Fruit fly (Drosophila melanogaster) whole organism, embryonic: Measurements from ENCODE around the gene CG6800.
A peak's percentile ranks its signal among the peaks of the same experiment; 100 is the strongest.

ENCODE experiments used
- Asciz ChIP-seq: fragments of 200-800 bp; sonication (Bioruptor generic); optimal IDR thresholded peaks from 2 replicates; lab custom pipeline; 2017; ENCODE audit warnings: missing biosample characterization, mild to moderate bottlenecking, missing genetic modification characterization, missing genetic modification reagents
- Atf3 ChIP-seq: fragments of 200-800 bp; sonication (Bioruptor generic); optimal IDR thresholded peaks from 3 replicates; lab custom pipeline; 2016; ENCODE audit warnings: missing biosample characterization, missing genetic modification characterization
- Awh ChIP-seq: fragments of 200-800 bp; sonication (Bioruptor generic); IDR thresholded peaks from 2 replicates; pipeline ENCODE4, ENCODE4 v1.3.6; 2022; ENCODE audit warnings: missing biosample characterization, missing genetic modification characterization
- CG10979 ChIP-seq: fragments of 200-800 bp; sonication (Bioruptor generic); optimal IDR thresholded peaks from 2 replicates; lab custom pipeline; 2018; ENCODE audit warnings: missing biosample characterization, mild to moderate bottlenecking, missing genetic modification characterization, moderate library complexity
- CG11398 ChIP-seq: fragments of 200-800 bp; sonication (Bioruptor generic); optimal IDR thresholded peaks from 2 replicates; lab custom pipeline; 2016; ENCODE audit warnings: missing biosample characterization, missing genetic modification characterization
- CG11723 ChIP-seq: fragments of 200-800 bp; sonication (Bioruptor generic); optimal IDR thresholded peaks from 2 replicates; lab custom pipeline; 2017; ENCODE audit warnings: missing biosample characterization, mild to moderate bottlenecking, missing genetic modification characterization
- CG12236 ChIP-seq: fragments of 200-800 bp; sonication (Bioruptor generic); optimal IDR thresholded peaks from 2 replicates; lab custom pipeline; 2016; ENCODE audit warnings: missing biosample characterization, missing genetic modification characterization
- CG14710 ChIP-seq: fragments of 200-800 bp; sonication (Bioruptor generic); optimal IDR thresholded peaks from 3 replicates; lab custom pipeline; 2019; ENCODE audit warnings: missing biosample characterization, mild to moderate bottlenecking, missing genetic modification characterization, moderate library complexity
- CG14965 ChIP-seq: fragments of 200-800 bp; sonication (Bioruptor generic); optimal IDR thresholded peaks from 2 replicates; lab custom pipeline; 2016; ENCODE audit warnings: missing biosample characterization, missing genetic modification characterization, borderline replicate concordance
- CG17328 ChIP-seq: fragments of 200-800 bp; sonication (Bioruptor generic); IDR thresholded peaks from 2 replicates; pipeline ENCODE4 v1.3.6; 2022; ENCODE audit warnings: missing biosample characterization, missing genetic modification characterization
- CG18011 ChIP-seq: fragments of 200-800 bp; sonication (Bioruptor generic); optimal IDR thresholded peaks from 2 replicates; lab custom pipeline; 2017; ENCODE audit warnings: missing biosample characterization, missing genetic modification characterization, mild to moderate bottlenecking, moderate library complexity, missing genotype
- CG18476 ChIP-seq: fragments of 200-800 bp; sonication (Bioruptor generic); optimal IDR thresholded peaks from 2 replicates; lab custom pipeline; 2016; ENCODE audit warnings: missing biosample characterization, mild to moderate bottlenecking, missing genetic modification characterization
- CG30020 ChIP-seq: fragments of 200-800 bp; optimal IDR thresholded peaks from 2 replicates; lab custom pipeline; 2019; ENCODE audit warnings: missing biosample characterization, mild to moderate bottlenecking, missing genetic modification characterization, moderate library complexity
- CG34422 ChIP-seq: fragments of 200-800 bp; sonication (Bioruptor generic); IDR thresholded peaks from 3 replicates; pipeline ENCODE4 v1.3.6; 2022; ENCODE audit warnings: missing biosample characterization, missing genetic modification characterization
- CG6175 ChIP-seq: fragments of 200-800 bp; sonication (Bioruptor generic); IDR thresholded peaks from 3 replicates; pipeline ENCODE4 v1.3.6; 2022; ENCODE audit warnings: missing biosample characterization, missing genetic modification characterization
- CG7839 ChIP-seq: fragments of 200-800 bp; sonication (Bioruptor generic); optimal IDR thresholded peaks from 3 replicates; lab custom pipeline; 2018; ENCODE audit warnings: missing biosample characterization, mild to moderate bottlenecking, missing genetic modification characterization, moderate library complexity
- CG8281 ChIP-seq: fragments of 200-800 bp; sonication (Bioruptor generic); optimal IDR thresholded peaks from 2 replicates; lab custom pipeline; 2018; ENCODE audit warnings: missing biosample characterization, mild to moderate bottlenecking, missing genetic modification characterization, moderate library complexity
- CG9876 ChIP-seq: fragments of 200-800 bp; sonication (Bioruptor generic); optimal IDR thresholded peaks from 2 replicates; lab custom pipeline; 2016; ENCODE audit warnings: missing biosample characterization, missing genetic modification characterization
- Chrac-16 ChIP-seq: fragments of 200-800 bp; sonication (Bioruptor generic); optimal IDR thresholded peaks from 3 replicates; lab custom pipeline; 2016; ENCODE audit warnings: missing biosample characterization, missing genetic modification characterization
- CoRest ChIP-seq: fragments of 200-800 bp; sonication (Bioruptor generic); optimal IDR thresholded peaks from 3 replicates; lab custom pipeline; 2018; ENCODE audit warnings: missing biosample characterization, mild to moderate bottlenecking, missing genetic modification characterization, moderate library complexity
- Dip2 ChIP-seq: fragments of 200-800 bp; sonication (Bioruptor generic); IDR thresholded peaks from 2 replicates; pipeline ENCODE4 v1.3.6; 2022; ENCODE audit warnings: missing biosample characterization, missing genetic modification characterization
- Dll ChIP-seq: fragments of 200-800 bp; sonication (Bioruptor generic); IDR thresholded peaks from 4 replicates; pipeline ENCODE4 v1.3.6; 2022; ENCODE audit warnings: missing biosample characterization, missing genetic modification characterization; ENCODE audit not compliant: partially characterized antibody
- Drgx ChIP-seq: fragments of 200-800 bp; sonication (Bioruptor generic); IDR thresholded peaks from 2 replicates; pipeline ENCODE4 v1.3.6; 2022; ENCODE audit warnings: missing biosample characterization, missing genetic modification characterization
- Fer2 ChIP-seq: fragments of 200-800 bp; sonication (Bioruptor generic); optimal IDR thresholded peaks from 2 replicates; lab custom pipeline; 2018; ENCODE audit warnings: missing biosample characterization, mild to moderate bottlenecking, missing genetic modification characterization, moderate library complexity
- HLH3B ChIP-seq: fragments of 200-800 bp; sonication (Bioruptor generic); IDR thresholded peaks from 2 replicates; pipeline ENCODE4 v1.3.6; 2022; ENCODE audit warnings: missing biosample characterization, missing genetic modification characterization
- Hand ChIP-seq: fragments of 200-800 bp; sonication (Bioruptor generic); optimal IDR thresholded peaks from 2 replicates; lab custom pipeline; 2017; ENCODE audit warnings: mild to moderate bottlenecking, missing biosample characterization, missing genetic modification reagents, missing genetic modification characterization
- Ptx1 ChIP-seq: fragments of 200-800 bp; sonication (Bioruptor generic); IDR thresholded peaks from 2 replicates; pipeline ENCODE4 v1.3.6; 2022; ENCODE audit warnings: missing biosample characterization, missing genetic modification characterization
- Six4 ChIP-seq: fragments of 200-800 bp; sonication (Bioruptor generic); optimal IDR thresholded peaks from 2 replicates; lab custom pipeline; 2016; ENCODE audit warnings: missing biosample characterization, missing genetic modification characterization
- YL-1 ChIP-seq: fragments of 200-800 bp; sonication (Bioruptor generic); optimal IDR thresholded peaks from 3 replicates; lab custom pipeline; 2017; ENCODE audit warnings: missing biosample characterization, mild to moderate bottlenecking, missing genetic modification characterization
- crp ChIP-seq, 2 experiments: fragments of 200-800 bp; sonication (Bioruptor generic); optimal IDR thresholded peaks; 2 replicates in 1 of 2; 3 replicates in 1 of 2; lab custom pipeline; 2017; ENCODE audit warnings: missing biosample characterization in 2 of 2, missing genetic modification characterization in 2 of 2, mild to moderate bottlenecking in 1 of 2, moderate library complexity in 1 of 2
- danr ChIP-seq: fragments of 200-800 bp; sonication (Bioruptor generic); IDR thresholded peaks from 2 replicates; pipeline ENCODE4 v1.3.6; 2022; ENCODE audit warnings: missing biosample characterization, missing genetic modification characterization
- dmrt99B ChIP-seq: fragments of 200-800 bp; sonication (Bioruptor generic); optimal IDR thresholded peaks from 2 replicates; lab custom pipeline; 2018; ENCODE audit warnings: missing biosample characterization, mild to moderate bottlenecking, missing genetic modification characterization, moderate library complexity
- ewg ChIP-seq: fragments of 200-800 bp; sonication (Bioruptor generic); optimal IDR thresholded peaks from 3 replicates; lab custom pipeline; 2017; ENCODE audit warnings: mild to moderate bottlenecking, missing biosample characterization, missing genetic modification reagents, missing genetic modification characterization
- gem ChIP-seq: fragments of 200-800 bp; sonication (Bioruptor generic); optimal IDR thresholded peaks from 2 replicates; lab custom pipeline; 2019; ENCODE audit warnings: missing biosample characterization, mild to moderate bottlenecking, missing genetic modification characterization, moderate library complexity
- kah ChIP-seq: fragments of 200-800 bp; sonication (Bioruptor generic); optimal IDR thresholded peaks from 2 replicates; lab custom pipeline; 2018; ENCODE audit warnings: missing biosample characterization, mild to moderate bottlenecking, missing genetic modification characterization
- nmo ChIP-seq: fragments of 200-800 bp; sonication (Bioruptor generic); optimal IDR thresholded peaks from 2 replicates; lab custom pipeline; 2018; ENCODE audit warnings: missing biosample characterization, mild to moderate bottlenecking, missing genetic modification characterization, moderate library complexity
- oc ChIP-seq: fragments of 200-800 bp; sonication (Bioruptor generic); optimal IDR thresholded peaks from 2 replicates; lab custom pipeline; 2018; ENCODE audit warnings: missing biosample characterization, mild to moderate bottlenecking, missing genetic modification characterization, moderate library complexity
- p53 ChIP-seq: fragments of 200-800 bp; sonication (Bioruptor generic); optimal IDR thresholded peaks from 2 replicates; lab custom pipeline; 2016; ENCODE audit warnings: missing biosample characterization, missing genetic modification characterization
- pan ChIP-seq, 4 experiments: fragments of >200 bp in 3 of 4; fragments of 200-800 bp in 1 of 4; sonication (Bioruptor generic) in 1 of 4; optimal IDR thresholded peaks in 3 of 4; IDR thresholded peaks in 1 of 4; 2 replicates each; pipeline versions ENCODE4 v1.3.6 to Lab custom; 2017 to 2022; ENCODE audit warnings: missing biosample characterization in 2 of 4, missing genetic modification characterization in 2 of 4, mixed read lengths in 1 of 4
- pum ChIP-seq: fragments of 200-800 bp; sonication (Bioruptor generic); optimal IDR thresholded peaks from 2 replicates; lab custom pipeline; 2016; ENCODE audit warnings: missing biosample characterization, missing genetic modification characterization
- scrt ChIP-seq: fragments of 200-800 bp; sonication (Bioruptor generic); optimal IDR thresholded peaks from 2 replicates; lab custom pipeline; 2018; ENCODE audit warnings: missing biosample characterization, mild to moderate bottlenecking, missing genetic modification characterization, moderate library complexity
- sens ChIP-seq: fragments of 200-800 bp; sonication (Bioruptor generic); peaks from one replicate; lab custom pipeline; 2016; ENCODE audit warnings: missing biosample characterization, missing genetic modification characterization
- stwl ChIP-seq: fragments of 200-800 bp; sonication (Bioruptor generic); optimal IDR thresholded peaks from 3 replicates; lab custom pipeline; 2018; ENCODE audit warnings: missing biosample characterization, mild to moderate bottlenecking, missing genetic modification characterization, moderate library complexity
- wor ChIP-seq: fragments of 200-800 bp; sonication (Bioruptor generic); IDR thresholded peaks from 2 replicates; pipeline ENCODE4 v1.3.6; 2022; ENCODE audit warnings: missing biosample characterization, missing genetic modification characterization

The CG6800 gene

DNA sequence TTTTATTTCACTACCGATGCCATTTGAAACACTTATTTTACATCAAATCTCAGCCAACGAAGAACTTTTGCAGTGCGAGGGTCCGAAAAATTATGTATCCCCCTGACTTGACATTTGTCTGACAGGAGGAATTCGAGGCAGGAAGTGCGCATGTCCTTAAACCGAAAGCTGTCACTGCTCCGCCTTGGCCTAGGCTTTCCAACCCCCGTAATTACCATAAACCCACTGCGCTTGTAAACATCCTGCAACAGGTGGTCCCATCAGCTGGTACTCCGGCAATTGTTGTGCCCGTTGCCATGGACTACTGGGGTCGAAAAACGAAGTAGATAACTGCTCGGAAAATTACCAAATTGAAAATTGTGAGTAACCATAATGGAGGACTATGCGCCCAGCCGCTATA lies at the start of gene CG6800, which contains the start of gene GABA-B-R2:
TSS of gene CG6800 (plus strand) at position 373 of the 400 bp plus-strand sequence.
TSS of gene GABA-B-R2 (minus strand) at position 75 of the 400 bp plus-strand sequence.
- TF ChIP-seq CG9876 (GFP tag; lab: Kevin White, UChicago) (no peak), Chrac-16 (GFP tag; lab: Kevin White, UChicago) (no peak), CG34422 (peak; percentile 66; the same call in 1 of the 3 replicates), crp (GFP tag; optimal IDR thresholded peaks at IDR 0.05; lab: Kevin White, UChicago) (peak in 1 of 2 experiments; percentile 56), kah (GFP tag; lab: Kevin White, UChicago) (peak; percentile 64), Dll (GFP tag; lab: Robert Waterston, UW) (no peak), CG6175 (GFP tag; lab: Robert Waterston, UW) (no peak), Fer2 (tag; lab: Kevin White, UChicago) (no peak), Atf3 (GFP tag; lab: Kevin White, UChicago) (no peak), CG11398 (no peak), YL-1 (GFP tag; lab: Kevin White, UChicago) (peak; percentile 9), ewg (peak; percentile 97), scrt (GFP tag; lab: Kevin White, UChicago) (peak; percentile 96), CG14965 (GFP tag; lab: Kevin White, UChicago) (no peak), CG17328 (GFP tag; lab: Robert Waterston, UW) (no peak)
- TF ChIP-seq, all 482 proteins: peak for 6

DNA sequence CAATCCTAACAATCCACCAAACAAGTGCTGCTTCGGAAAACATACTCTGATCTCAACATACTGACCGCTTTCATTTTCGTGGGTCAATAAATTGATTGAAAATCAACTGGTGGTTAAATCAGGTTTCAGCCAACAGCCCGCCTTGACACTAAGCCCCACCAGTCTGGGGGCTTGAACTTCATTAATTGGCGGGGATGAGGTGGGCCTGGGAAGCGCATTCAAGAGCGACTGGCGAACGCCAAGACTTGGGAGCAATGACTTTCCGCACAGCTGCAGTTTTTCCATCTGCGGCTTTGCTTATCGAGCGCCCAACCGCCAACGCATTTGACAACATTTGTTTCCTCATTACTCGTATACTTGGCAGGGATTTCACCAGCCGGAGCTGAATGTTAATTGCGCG lies 49.3 kb upstream of the CG6800 start:
- peak; percentile 53 for TF ChIP-seq oc
- TF ChIP-seq Dip2: no peak
- TF ChIP-seq Awh (GFP tag; lab: Robert Waterston, UW): 0 out of 2 replicates have a peak, but pooled peaks have one; percentile 32
- TF ChIP-seq, all 482 proteins: peak for 2

DNA sequence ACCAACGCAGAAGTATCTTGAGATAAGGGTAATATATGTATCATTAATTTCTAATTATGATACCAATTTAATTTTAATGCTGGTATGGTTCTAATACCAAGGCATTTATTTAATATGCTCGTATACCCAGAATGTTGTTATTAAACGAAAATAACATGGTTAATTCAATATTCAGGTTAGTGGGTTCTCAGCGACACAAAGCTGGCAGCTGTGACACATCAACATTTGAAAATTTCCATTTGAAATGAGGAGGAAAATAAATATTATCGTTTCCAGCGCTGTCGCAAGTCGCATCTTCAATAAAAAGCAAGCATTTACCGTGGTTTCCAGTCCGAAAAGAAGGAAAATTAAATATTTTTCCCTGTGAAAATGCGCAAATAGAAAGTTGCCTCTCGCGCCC lies 45.0 kb upstream of the CG6800 start:
- TF ChIP-seq stwl: peak; percentile 38
- TF ChIP-seq CG12236 (GFP tag; lab: Kevin White, UChicago): no peak
- peak; percentile 94 for TF ChIP-seq CG18011 (GFP tag; lab: Kevin White, UChicago)
- TF ChIP-seq danr: no peak
- TF ChIP-seq Six4 (GFP tag; lab: Kevin White, UChicago): no peak

DNA sequence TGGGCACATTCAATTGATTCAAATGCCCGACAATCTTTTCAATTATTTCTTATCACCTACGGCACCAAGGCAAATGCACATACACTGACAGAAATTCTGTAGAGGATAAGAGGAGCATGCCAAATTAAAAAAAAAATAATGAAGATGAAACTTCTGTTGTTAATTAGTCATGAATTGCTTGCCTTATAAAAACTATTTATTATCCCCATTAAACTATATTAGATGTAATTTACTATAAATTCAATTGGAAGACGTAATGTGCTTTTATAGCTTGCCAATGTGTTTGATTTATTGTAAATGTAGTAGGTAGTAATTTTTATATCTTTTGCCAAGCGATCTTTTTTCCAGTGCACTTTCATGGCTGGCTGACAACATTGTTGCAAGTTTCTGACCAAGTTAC lies 44.3 kb upstream of the CG6800 start:
- TF ChIP-seq CG18476 (no peak), CG17328 (GFP tag; lab: Robert Waterston, UW) (0 out of 2 replicates have a peak, but pooled peaks have one; percentile 16), Asciz (no peak), pum (GFP tag; lab: Kevin White, UChicago) (no peak), gem (tag; lab: Kevin White, UChicago) (peak; percentile 20), CG8281 (tag; lab: Kevin White, UChicago) (no peak), sens (GFP tag; lab: Kevin White, UChicago) (peak; percentile 25), pan (optimal IDR thresholded peaks at IDR 0.05; lab: Kevin White, UChicago) (no peak), pan (GFP tag; optimal IDR thresholded peaks at IDR 0.05 in 1 of 2, IDR thresholded peaks at IDR 0.05 in 1 of 2) (peak in 1 of 2 experiments; percentile 46), HLH3B (GFP tag; lab: Robert Waterston, UW) (0 out of 2 replicates have a peak, but pooled peaks have one; percentile 3), CG7839 (peak; percentile 5), Hand (GFP tag; lab: Kevin White, UChicago) (no peak), CG11723 (no peak), p53 (GFP tag; lab: Kevin White, UChicago) (no peak), CG30020 (tag; lab: Kevin White, UChicago) (no peak), CoRest (no peak), nmo (peak; percentile 5), CG10979 (peak; percentile 2), Drgx (peak; percentile 52), Ptx1 (GFP tag; lab: Robert Waterston, UW) (peak; percentile 38; the same call in 1 of the 2 replicates), CG14710 (no peak), wor (GFP tag; lab: Robert Waterston, UW) (0 out of 2 replicates have a peak, but pooled peaks have one; percentile 15), dmrt99B (peak; percentile 16)
